Worm (Caenorhabditis elegans): ENCODE measurements around the gene vha-4.

DNA sequence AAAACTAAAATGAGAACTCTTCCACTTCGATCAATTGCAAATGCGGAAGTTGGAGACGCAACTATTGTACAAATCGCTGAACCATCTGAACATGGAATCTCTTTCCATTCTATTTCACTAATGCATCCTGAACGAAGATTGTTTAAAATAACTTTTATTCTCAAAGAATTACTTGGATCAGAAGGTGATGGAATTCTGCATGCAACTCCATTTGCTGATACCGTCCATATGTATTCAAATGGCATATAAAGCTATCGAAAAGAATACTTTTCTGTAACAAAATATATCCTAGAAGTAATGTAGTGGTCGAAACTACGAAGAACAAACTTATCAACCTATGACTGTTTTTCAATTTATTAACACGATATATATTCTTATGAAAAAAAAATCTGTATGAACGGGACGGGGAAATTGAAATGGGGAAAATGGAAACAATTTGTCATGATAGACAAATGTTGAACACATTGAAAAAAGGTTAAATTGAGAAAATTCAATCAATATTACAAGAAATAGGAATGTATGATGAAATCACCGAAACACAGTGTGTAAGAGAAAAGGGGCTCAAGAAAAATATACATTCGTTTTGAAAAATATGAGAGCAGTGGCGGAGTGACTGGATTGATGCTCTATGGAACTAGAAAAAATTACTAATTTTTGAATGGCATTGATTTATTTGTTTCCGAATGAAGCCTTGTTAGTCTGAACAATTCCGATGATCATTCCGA is 1.2 kb downstream of the vha-4 start, which contains the start of gene T01H3.2:
- TF ChIP-seq lsy-2 (tag; optimal IDR thresholded peaks at IDR 0.05) (no peak), lin-39 (tag; optimal IDR thresholded peaks at IDR 0.05) (no peak), alr-1 (tag; optimal IDR thresholded peaks at IDR 0.05; ENCODE audit: borderline replicate concordance) (no peak), nhr-28 (tag; optimal IDR thresholded peaks at IDR 0.05) (no peak), nhr-19 (GFP tag; conservative IDR thresholded peaks at IDR 0.05) (no peak), fkh-10 (GFP tag; optimal IDR thresholded peaks at IDR 0.05) (no peak), pag-3 (tag; optimal IDR thresholded peaks at IDR 0.05; ENCODE audit: borderline replicate concordance, insufficient read depth) (no peak), unc-30 (tag; optimal IDR thresholded peaks at IDR 0.05) (no peak)
